Worm (Caenorhabditis elegans) whole organism, young adult: ENCODE measurements around the gene apa-2.

Source experiments
- atf-7 ChIP-seq: sonication (generic microtip); optimal IDR thresholded peaks from 2 replicates; lab custom pipeline; 2017; ENCODE audit warnings: mild to moderate bottlenecking, missing genetic modification characterization, missing compliant biosample characterization
- rpc-1 ChIP-seq, 2 experiments: fragments of 150-350 bp in 1 of 2; sonication (generic microtip) in 1 of 2; optimal IDR thresholded peaks; 2 replicates each; lab custom pipeline; 2014 to 2018; ENCODE audit warnings: missing biosample characterization in 1 of 2, missing genetic modification characterization in 1 of 2, missing genetic modification reagents in 1 of 2, missing genotype in 1 of 2
- snpc-4 ChIP-seq, 5 experiments: fragments of 150-350 bp in 1 of 5; sonication (generic microtip) in 4 of 5; optimal IDR thresholded peaks; 2 replicates each; lab custom pipeline; 2014 to 2018; ENCODE audit warnings: missing genetic modification characterization in 5 of 5, missing biosample characterization in 3 of 5, antibody characterized with exemption in 2 of 5, mild to moderate bottlenecking in 2 of 5, missing compliant biosample characterization in 2 of 5, missing genotype in 2 of 5, moderate library complexity in 2 of 5, missing genetic modification reagents in 1 of 5
- ztf-25 ChIP-seq: fragments of 200-800 bp; sonication (Bioruptor generic); IDR thresholded peaks from 2 replicates; pipeline ENCODE4 v1.3.6; 2022; ENCODE audit warnings: missing genetic modification reagents, missing genetic modification characterization, missing compliant biosample characterization

ce11 chrX:9295471-9295870 lies 43.0 kb upstream of the apa-2 start:
- TF ChIP-seq ztf-25 (no peak), rpc-1 (optimal IDR thresholded peaks at IDR 0.05; lab: Kevin White, UChicago) (no peak), rpc-1 (tag; optimal IDR thresholded peaks at IDR 0.05; lab: Kevin White, UChicago) (no peak), snpc-4 (GFP tag; optimal IDR thresholded peaks at IDR 0.05; lab: Kevin White, UChicago) (no peak), snpc-4 (tag; optimal IDR thresholded peaks at IDR 0.05; lab: Kevin White, UChicago) (no peak), atf-7 (tag; lab: Kevin White, UChicago) (peak; percentile 34)
